Fruit fly (Drosophila melanogaster) whole organism, embryonic: ENCODE results near the gene Prx1.

Experiments
- Abd-B ChIP-seq: fragments of 200-800 bp; sonication (Bioruptor generic); optimal IDR thresholded peaks from 2 replicates; lab custom pipeline; 2018; ENCODE audit warnings: missing biosample characterization, mild to moderate bottlenecking, missing genetic modification characterization, moderate library complexity
- Adf1 ChIP-seq: fragments of 200-800 bp; sonication (Bioruptor generic); IDR thresholded peaks from 2 replicates; pipeline ENCODE4 v1.3.6; 2022; ENCODE audit warnings: missing biosample characterization, missing genetic modification characterization
- Awh ChIP-seq: fragments of 200-800 bp; sonication (Bioruptor generic); IDR thresholded peaks from 2 replicates; pipeline ENCODE4, ENCODE4 v1.3.6; 2022; ENCODE audit warnings: missing biosample characterization, missing genetic modification characterization
- CG10543 ChIP-seq: fragments of 200-800 bp; sonication (Bioruptor generic); optimal IDR thresholded peaks from 3 replicates; lab custom pipeline; 2017; ENCODE audit warnings: missing biosample characterization, mild to moderate bottlenecking, missing genetic modification characterization, moderate library complexity
- CG12104 ChIP-seq: fragments of 200-800 bp; sonication (Bioruptor generic); optimal IDR thresholded peaks from 3 replicates; lab custom pipeline; 2016; ENCODE audit warnings: missing biosample characterization, missing genetic modification characterization
- CG13123 ChIP-seq: fragments of 200-800 bp; sonication (Bioruptor generic); optimal IDR thresholded peaks from 2 replicates; lab custom pipeline; 2016; ENCODE audit warnings: missing biosample characterization, missing genetic modification characterization
- CG13775 ChIP-seq: fragments of 200-800 bp; sonication (Bioruptor generic); optimal IDR thresholded peaks from 3 replicates; lab custom pipeline; 2017; ENCODE audit warnings: missing biosample characterization, mild to moderate bottlenecking, missing genetic modification characterization
- CG14014 ChIP-seq: fragments of 200-800 bp; sonication (Bioruptor generic); IDR thresholded peaks from 2 replicates; pipeline ENCODE4 v1.3.6; 2022; ENCODE audit warnings: missing biosample characterization, missing genetic modification characterization
- CG17612 ChIP-seq: fragments of 200-800 bp; sonication (Bioruptor generic); IDR thresholded peaks from 2 replicates; pipeline ENCODE4 v1.3.6; 2022; ENCODE audit warnings: missing biosample characterization, missing genetic modification characterization
- CG17829 ChIP-seq: fragments of 200-800 bp; optimal IDR thresholded peaks from 2 replicates; lab custom pipeline; 2019; ENCODE audit warnings: missing biosample characterization, mild to moderate bottlenecking, missing genetic modification characterization, moderate library complexity
- CG17912 ChIP-seq: fragments of 200-800 bp; sonication (Bioruptor generic); optimal IDR thresholded peaks from 2 replicates; lab custom pipeline; 2018; ENCODE audit warnings: missing biosample characterization, mild to moderate bottlenecking, missing genetic modification characterization
- CG18764 ChIP-seq: fragments of 200-800 bp; sonication (Bioruptor generic); optimal IDR thresholded peaks from 3 replicates; lab custom pipeline; 2016; ENCODE audit warnings: missing biosample characterization, missing genetic modification characterization
- CG32532 ChIP-seq: fragments of 200-800 bp; sonication (Bioruptor generic); IDR thresholded peaks from 2 replicates; pipeline ENCODE4 v1.3.6; 2022; ENCODE audit warnings: missing biosample characterization, missing genetic modification characterization
- CG3838 ChIP-seq: fragments of 200-800 bp; sonication (Bioruptor generic); optimal IDR thresholded peaks from 3 replicates; lab custom pipeline; 2016; ENCODE audit warnings: missing biosample characterization, missing genetic modification characterization
- CG6175 ChIP-seq: fragments of 200-800 bp; sonication (Bioruptor generic); IDR thresholded peaks from 3 replicates; pipeline ENCODE4 v1.3.6; 2022; ENCODE audit warnings: missing biosample characterization, missing genetic modification characterization
- CG6813 ChIP-seq: fragments of 200-800 bp; sonication (Bioruptor generic); optimal IDR thresholded peaks from 2 replicates; lab custom pipeline; 2017; ENCODE audit warnings: missing biosample characterization, missing genetic modification characterization, mild to moderate bottlenecking, moderate library complexity, missing genetic modification reagents
- CG7271 ChIP-seq: fragments of 200-800 bp; sonication (Bioruptor generic); optimal IDR thresholded peaks from 2 replicates; lab custom pipeline; 2018; ENCODE audit warnings: missing biosample characterization, mild to moderate bottlenecking, missing genetic modification characterization, moderate library complexity
- CG8089 ChIP-seq: fragments of 200-800 bp; sonication (Bioruptor generic); optimal IDR thresholded peaks from 3 replicates; lab custom pipeline; 2016; ENCODE audit warnings: missing biosample characterization, missing genetic modification characterization
- CG8290 ChIP-seq, 3 experiments: fragments of 200-800 bp; sonication (Bioruptor generic); optimal IDR thresholded peaks; 2 replicates each; lab custom pipeline; 2016 to 2019; ENCODE audit warnings: missing biosample characterization in 3 of 3, missing genetic modification characterization in 3 of 3, mild to moderate bottlenecking in 2 of 3, moderate library complexity in 1 of 3
- CG8924 ChIP-seq: fragments of 200-800 bp; optimal IDR thresholded peaks from 3 replicates; lab custom pipeline; 2019; ENCODE audit warnings: missing biosample characterization, mild to moderate bottlenecking, missing genetic modification characterization, moderate library complexity
- Dp ChIP-seq: fragments of 200-800 bp; sonication (Bioruptor generic); optimal IDR thresholded peaks from 2 replicates; lab custom pipeline; 2018; ENCODE audit warnings: missing biosample characterization, mild to moderate bottlenecking, missing genetic modification characterization, moderate library complexity
- Drgx ChIP-seq: fragments of 200-800 bp; sonication (Bioruptor generic); IDR thresholded peaks from 2 replicates; pipeline ENCODE4 v1.3.6; 2022; ENCODE audit warnings: missing biosample characterization, missing genetic modification characterization
- E2f2 ChIP-seq: fragments of 200-800 bp; sonication (Bioruptor generic); IDR thresholded peaks from 2 replicates; pipeline ENCODE4 v1.3.6; 2022; ENCODE audit warnings: missing biosample characterization, missing genetic modification characterization
- Ets97D ChIP-seq: fragments of 200-800 bp; sonication (Bioruptor generic); optimal IDR thresholded peaks from 3 replicates; lab custom pipeline; 2016; ENCODE audit warnings: missing biosample characterization, missing genetic modification characterization
- H15 ChIP-seq: fragments of 200-800 bp; sonication (Bioruptor generic); IDR thresholded peaks from 3 replicates; pipeline ENCODE4 v1.3.6; 2022; ENCODE audit warnings: missing biosample characterization, missing genetic modification characterization
- MESR4 ChIP-seq: fragments of 200-800 bp; sonication (Bioruptor generic); optimal IDR thresholded peaks from 2 replicates; lab custom pipeline; 2018; ENCODE audit warnings: missing biosample characterization, mild to moderate bottlenecking, missing genetic modification characterization, moderate library complexity
- Six4 ChIP-seq: fragments of 200-800 bp; sonication (Bioruptor generic); optimal IDR thresholded peaks from 2 replicates; lab custom pipeline; 2016; ENCODE audit warnings: missing biosample characterization, missing genetic modification characterization
- Sox100B ChIP-seq: fragments of 200-800 bp; sonication (Bioruptor generic); optimal IDR thresholded peaks from 3 replicates; lab custom pipeline; 2018; ENCODE audit warnings: missing biosample characterization, mild to moderate bottlenecking, missing genetic modification characterization
- Ssrp ChIP-seq: fragments of 200-800 bp; sonication (Bioruptor generic); optimal IDR thresholded peaks from 2 replicates; lab custom pipeline; 2018; ENCODE audit warnings: missing biosample characterization, mild to moderate bottlenecking, missing genetic modification characterization, moderate library complexity
- Taf1 ChIP-seq: fragments of 200-800 bp; sonication (Bioruptor generic); IDR thresholded peaks from 2 replicates; pipeline ENCODE4 v1.3.6; 2022; ENCODE audit warnings: missing biosample characterization, missing genetic modification characterization
- Tbp ChIP-seq: fragments of >200 bp; optimal IDR thresholded peaks from 2 replicates; lab custom pipeline; 2018; ENCODE audit warnings: missing biosample characterization, missing genetic modification characterization
- Usf ChIP-seq: fragments of 200-800 bp; sonication (Bioruptor generic); optimal IDR thresholded peaks from 2 replicates; lab custom pipeline; 2017; ENCODE audit warnings: missing genotype, missing biosample characterization, missing genetic modification characterization
- amos ChIP-seq: fragments of 200-800 bp; sonication (Bioruptor generic); IDR thresholded peaks from 2 replicates; pipeline ENCODE4 v1.3.6; 2022; ENCODE audit warnings: missing biosample characterization, missing genetic modification characterization; ENCODE audit not compliant: partially characterized antibody
- ato ChIP-seq: fragments of 200-800 bp; sonication (Bioruptor generic); IDR thresholded peaks from 2 replicates; pipeline ENCODE4 v1.3.6; 2022; ENCODE audit warnings: missing biosample characterization, missing genetic modification characterization; ENCODE audit not compliant: partially characterized antibody
- br ChIP-seq: fragments of >200 bp; optimal IDR thresholded peaks from 2 replicates; lab custom pipeline; 2017
- esg ChIP-seq: fragments of 200-800 bp; sonication (Bioruptor generic); conservative IDR thresholded peaks from 2 replicates; pipeline ENCODE4 v1.3.6; 2022; ENCODE audit warnings: missing biosample characterization, missing genetic modification characterization
- eve ChIP-seq, 2 experiments: fragments of >200 bp; optimal IDR thresholded peaks; 2 replicates each; lab custom pipeline; 2017; ENCODE audit warnings: missing biosample characterization in 2 of 2, missing genetic modification characterization in 2 of 2
- fd64A ChIP-seq: fragments of 200-800 bp; sonication (Bioruptor generic); optimal IDR thresholded peaks from 3 replicates; lab custom pipeline; 2018; ENCODE audit warnings: missing biosample characterization, mild to moderate bottlenecking, missing genetic modification characterization
- kah ChIP-seq: fragments of 200-800 bp; sonication (Bioruptor generic); optimal IDR thresholded peaks from 2 replicates; lab custom pipeline; 2018; ENCODE audit warnings: missing biosample characterization, mild to moderate bottlenecking, missing genetic modification characterization
- lola ChIP-seq, 3 experiments: fragments of >200 bp in 2 of 3; fragments of 200-800 bp in 1 of 3; sonication (Bioruptor generic) in 1 of 3; optimal IDR thresholded peaks; 2 replicates each; lab custom pipeline; 2017 to 2019; ENCODE audit warnings: missing biosample characterization in 3 of 3, missing genetic modification characterization in 3 of 3, mild to moderate bottlenecking in 1 of 3, moderate library complexity in 1 of 3
- nerfin-2 ChIP-seq: fragments of 200-800 bp; sonication (Bioruptor generic); IDR thresholded peaks from 2 replicates; pipeline ENCODE4 v1.3.6; 2022; ENCODE audit warnings: missing biosample characterization, missing genetic modification characterization; ENCODE audit not compliant: partially characterized antibody
- org-1 ChIP-seq: fragments of 200-800 bp; sonication (Bioruptor generic); optimal IDR thresholded peaks from 2 replicates; lab custom pipeline; 2017; ENCODE audit warnings: missing biosample characterization, missing genetic modification characterization
- phol ChIP-seq: fragments of 200-800 bp; sonication (Bioruptor generic); optimal IDR thresholded peaks from 3 replicates; lab custom pipeline; 2018; ENCODE audit warnings: missing biosample characterization, mild to moderate bottlenecking, missing genetic modification characterization, moderate library complexity
- pita ChIP-seq: fragments of 200-800 bp; sonication (Bioruptor generic); optimal IDR thresholded peaks from 2 replicates; lab custom pipeline; 2017; ENCODE audit warnings: missing biosample characterization, mild to moderate bottlenecking, missing genetic modification characterization
- prd ChIP-seq, 3 experiments: fragments of >200 bp in 2 of 3; fragments of 200-800 bp in 1 of 3; sonication (Bioruptor generic) in 1 of 3; optimal IDR thresholded peaks in 2 of 3; IDR thresholded peaks in 1 of 3; 2 replicates in 2 of 3; 3 replicates in 1 of 3; pipeline versions ENCODE4 v1.3.6 to Lab custom; 2017 to 2022; ENCODE audit warnings: missing biosample characterization in 1 of 3, missing genetic modification characterization in 1 of 3
- repo ChIP-seq: fragments of 200-800 bp; sonication (Bioruptor generic); optimal IDR thresholded peaks from 2 replicates; lab custom pipeline; 2016; ENCODE audit warnings: missing biosample characterization, missing genetic modification characterization
- rib ChIP-seq: fragments of 200-800 bp; sonication (Bioruptor generic); IDR thresholded peaks from 2 replicates; pipeline ENCODE4 v1.3.6; 2022; ENCODE audit warnings: missing biosample characterization, missing genetic modification characterization
- sima ChIP-seq: fragments of 200-800 bp; sonication (Bioruptor generic); optimal IDR thresholded peaks from 2 replicates; lab custom pipeline; 2016; ENCODE audit warnings: missing biosample characterization, missing genetic modification characterization
- ttk ChIP-seq: fragments of 200-800 bp; sonication (Bioruptor generic); IDR thresholded peaks from 2 replicates; pipeline ENCODE4 v2.1.2; 2022; ENCODE audit warnings: missing biosample characterization, missing genetic modification characterization
- tx ChIP-seq: fragments of 200-800 bp; sonication (Bioruptor generic); optimal IDR thresholded peaks from 2 replicates; lab custom pipeline; 2016; ENCODE audit warnings: missing biosample characterization, missing genetic modification characterization
- wor ChIP-seq: fragments of 200-800 bp; sonication (Bioruptor generic); IDR thresholded peaks from 2 replicates; pipeline ENCODE4 v1.3.6; 2022; ENCODE audit warnings: missing biosample characterization, missing genetic modification characterization

Prx1 gene

DNA sequence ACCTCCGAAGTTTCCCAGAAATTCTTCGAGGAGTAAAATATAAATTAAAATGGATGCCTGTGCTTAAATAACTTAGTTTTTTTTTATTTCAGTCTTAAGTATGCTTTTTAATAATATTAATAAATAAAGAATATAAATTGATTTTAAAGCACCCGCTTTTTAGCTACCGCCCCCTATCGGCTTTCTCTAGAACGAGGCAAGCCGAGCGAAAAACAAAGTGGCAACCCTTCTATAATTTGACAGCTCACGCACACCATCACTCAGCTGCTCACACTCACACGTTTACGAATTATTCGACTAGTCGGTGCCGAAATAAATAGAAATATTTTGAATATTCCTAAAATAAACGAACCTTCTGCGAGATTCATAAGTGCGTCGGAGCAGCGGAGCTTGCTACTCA, 46.1 kb upstream of the Prx1 start, which contains the start of gene CG6878 (continued):
- TF ChIP-seq Awh (GFP tag; lab: Robert Waterston, UW) (no peak), nerfin-2 (GFP tag; lab: Robert Waterston, UW) (no peak), ato (GFP tag; lab: Robert Waterston, UW) (peak; percentile 28; the same call in 1 of the 2 replicates), CG13775 (GFP tag; lab: Kevin White, UChicago) (no peak), Ets97D (GFP tag; lab: Kevin White, UChicago) (peak; percentile 71), repo (GFP tag; lab: Kevin White, UChicago) (no peak), CG14014 (GFP tag; lab: Robert Waterston, UW) (peak; percentile 24; the same call in 1 of the 2 replicates), sima (no peak), Drgx (GFP tag; lab: Robert Waterston, UW) (no peak), CG18764 (GFP tag; lab: Kevin White, UChicago) (no peak), ttk (GFP tag; lab: Robert Waterston, UW) (no peak), pita (no peak), Six4 (GFP tag; lab: Kevin White, UChicago) (no peak), CG6813 (GFP tag; lab: Kevin White, UChicago) (peak; percentile 30), esg (GFP tag; lab: Robert Waterston, UW) (no peak), Taf1 (GFP tag; lab: Robert Waterston, UW) (no peak), CG13123 (GFP tag; lab: Kevin White, UChicago) (no peak), tx (GFP tag; lab: Kevin White, UChicago) (no peak), CG7271 (tag; lab: Kevin White, UChicago) (no peak), br (lab: Kevin White, UChicago) (no peak), CG17612 (no peak), CG8290 (GFP tag; optimal IDR thresholded peaks at IDR 0.05; lab: Kevin White, UChicago) (no peak), CG8290 (tag; optimal IDR thresholded peaks at IDR 0.05; lab: Kevin White, UChicago) (no peak), CG10543 (GFP tag; lab: Kevin White, UChicago) (no peak), CG17829 (tag; lab: Kevin White, UChicago) (peak; percentile 38), Dp (GFP tag; lab: Kevin White, UChicago) (peak; percentile 95), CG12104 (GFP tag; lab: Kevin White, UChicago) (no peak), phol (peak; percentile 47), Usf (no peak), kah (GFP tag; lab: Kevin White, UChicago) (peak; percentile 27), fd64A (no peak), eve (GFP tag; optimal IDR thresholded peaks at IDR 0.05; lab: Kevin White, UChicago) (no peak), Tbp (no peak), lola (GFP tag; optimal IDR thresholded peaks at IDR 0.05; lab: Kevin White, UChicago) (no peak), prd (optimal IDR thresholded peaks at IDR 0.05; lab: Kevin White, UChicago) (no peak), prd (GFP tag; IDR thresholded peaks at IDR 0.05; lab: Robert Waterston, UW) (no peak), Ssrp (tag; lab: Kevin White, UChicago) (no peak), Sox100B (GFP tag; lab: Kevin White, UChicago) (no peak), E2f2 (peak; percentile 97), CG8089 (GFP tag; lab: Kevin White, UChicago) (no peak), Abd-B (no peak), org-1 (GFP tag; lab: Kevin White, UChicago) (no peak), CG6175 (GFP tag; lab: Robert Waterston, UW) (no peak), H15 (GFP tag; lab: Robert Waterston, UW) (no peak), wor (no peak), Adf1 (GFP tag; lab: Robert Waterston, UW) (no peak), CG17912 (GFP tag; lab: Kevin White, UChicago) (peak; percentile 68), MESR4 (peak; percentile 79), amos (peak; percentile 47; the same call in 1 of the 2 replicates), CG8924 (no peak), CG32532 (GFP tag; lab: Robert Waterston, UW) (peak; percentile 40; the same call in 1 of the 2 replicates), rib (GFP tag; lab: Robert Waterston, UW) (no peak), CG3838 (GFP tag; lab: Kevin White, UChicago) (no peak)
